Fruit fly (Drosophila melanogaster) whole organism: Measurements from ENCODE around the gene Naa15-16.

ENCODE experiments used
- CG8478 ChIP-seq: fragments of >200 bp; optimal IDR thresholded peaks from 2 replicates; lab custom pipeline; 2018; ENCODE audit warnings: inconsistent platforms
- Dll ChIP-seq: fragments of >200 bp; optimal IDR thresholded peaks from 2 replicates; lab custom pipeline; 2017
- EcR ChIP-seq, 2 experiments: fragments of >200 bp; optimal IDR thresholded peaks; 2 replicates each; lab custom pipeline; 2017; ENCODE audit warnings: missing biosample characterization in 2 of 2, missing genetic modification characterization in 2 of 2, missing genetic modification reagents in 2 of 2
- pan ChIP-seq: fragments of >200 bp; optimal IDR thresholded peaks from 2 replicates; lab custom pipeline; 2017
- psq ChIP-seq: fragments of >200 bp; optimal IDR thresholded peaks from 2 replicates; lab custom pipeline; 2017
- usp ChIP-seq: fragments of >200 bp; optimal IDR thresholded peaks from 2 replicates; lab custom pipeline; 2017; ENCODE audit warnings: missing biosample characterization, missing genetic modification characterization, mixed read lengths

The Naa15-16 gene

dm6 chrX:19479869-19480326 lies at the start of gene Naa15-16, which contains the start of gene mRpS14:
Gene Naa15-16 (plus strand): TSS chrX:19479984.
Gene mRpS14 (minus strand): TSS chrX:19480238.
- no peak for TF ChIP-seq pan (lab: Kevin White, UChicago)
- no peak for TF ChIP-seq psq (lab: Kevin White, UChicago)
- TF ChIP-seq CG8478 (lab: Kevin White, UChicago): no peak

dm6 chrX:19433766-19434165 lies 46.0 kb upstream of the Naa15-16 start:
- TF ChIP-seq psq (lab: Kevin White, UChicago) (no peak), pan (lab: Kevin White, UChicago) (no peak), usp (GFP tag; lab: Kevin White, UChicago) (no peak), CG8478 (lab: Kevin White, UChicago) (no peak), EcR (GFP tag; optimal IDR thresholded peaks at IDR 0.05; lab: Kevin White, UChicago) (no peak), Dll (lab: Kevin White, UChicago) (no peak)

- TF ChIP-seq CG8478 (lab: Kevin White, UChicago) (no peak), psq (lab: Kevin White, UChicago) (no peak), pan (lab: Kevin White, UChicago) (no peak), usp (GFP tag; lab: Kevin White, UChicago) (no peak), EcR (GFP tag; optimal IDR thresholded peaks at IDR 0.05; lab: Kevin White, UChicago) (no peak), Dll (lab: Kevin White, UChicago) (no peak)
Measured at dm6 chrX:19448297-19448696, 31.5 kb upstream of the Naa15-16 start.

- TF ChIP-seq CG8478 (lab: Kevin White, UChicago) (no peak), EcR (GFP tag; optimal IDR thresholded peaks at IDR 0.05; lab: Kevin White, UChicago) (no peak), Dll (lab: Kevin White, UChicago) (no peak), pan (lab: Kevin White, UChicago) (no peak), usp (GFP tag; lab: Kevin White, UChicago) (no peak), psq (lab: Kevin White, UChicago) (no peak)
Measured at dm6 chrX:19453138-19453537, 26.6 kb upstream of the Naa15-16 start.

dm6 chrX:19461630-19462029 lies 18.2 kb upstream of the Naa15-16 start:
- no peak for TF ChIP-seq EcR (GFP tag; optimal IDR thresholded peaks at IDR 0.05; lab: Kevin White, UChicago)
- TF ChIP-seq Dll (lab: Kevin White, UChicago): no peak
- no peak for TF ChIP-seq psq (lab: Kevin White, UChicago)
- no peak for TF ChIP-seq pan (lab: Kevin White, UChicago)
- TF ChIP-seq CG8478 (lab: Kevin White, UChicago): no peak
- TF ChIP-seq usp (GFP tag; lab: Kevin White, UChicago): no peak

- TF ChIP-seq usp (GFP tag; lab: Kevin White, UChicago) (no peak), pan (lab: Kevin White, UChicago) (no peak), EcR (GFP tag; optimal IDR thresholded peaks at IDR 0.05; lab: Kevin White, UChicago) (no peak), Dll (lab: Kevin White, UChicago) (no peak), CG8478 (lab: Kevin White, UChicago) (no peak), psq (lab: Kevin White, UChicago) (no peak)
Measured at dm6 chrX:19474763-19475162, 5.0 kb upstream of the Naa15-16 start, which contains the start of gene narya. Gene narya (plus strand): TSS chrX:19475063.

- TF ChIP-seq pan (lab: Kevin White, UChicago) (no peak), usp (GFP tag; lab: Kevin White, UChicago) (no peak)
Measured at dm6 chrX:19479134-19479533, 650 bp upstream of the Naa15-16 start, which contains the start of gene CG32533. Gene CG32533 (minus strand): TSS chrX:19479411.

dm6 chrX:19480544-19481127 lies 852 bp downstream of the Naa15-16 start:
- TF ChIP-seq pan (lab: Kevin White, UChicago) (no peak), psq (lab: Kevin White, UChicago) (no peak), EcR (GFP tag; optimal IDR thresholded peaks at IDR 0.05; lab: Kevin White, UChicago) (no peak), usp (GFP tag; lab: Kevin White, UChicago) (no peak)

dm6 chrX:19485057-19485456 lies 5.3 kb downstream of the Naa15-16 start:
- TF ChIP-seq psq (lab: Kevin White, UChicago) (no peak), Dll (lab: Kevin White, UChicago) (no peak), pan (lab: Kevin White, UChicago) (no peak), usp (GFP tag; lab: Kevin White, UChicago) (no peak), EcR (GFP tag; optimal IDR thresholded peaks at IDR 0.05; lab: Kevin White, UChicago) (no peak), CG8478 (lab: Kevin White, UChicago) (no peak)

dm6 chrX:19491984-19492584 lies 12.3 kb downstream of the Naa15-16 start, which contains the start of the genes pcm and ND-18:
Gene pcm (minus strand): TSS chrX:19492011.
Gene ND-18 (plus strand): TSS chrX:19492421.
- TF ChIP-seq psq (lab: Kevin White, UChicago) (no peak), EcR (GFP tag; optimal IDR thresholded peaks at IDR 0.05; lab: Kevin White, UChicago) (no peak), Dll (lab: Kevin White, UChicago) (no peak), CG8478 (lab: Kevin White, UChicago) (no peak), usp (GFP tag; lab: Kevin White, UChicago) (no peak)

- TF ChIP-seq Dll (lab: Kevin White, UChicago): no peak
- no peak for TF ChIP-seq psq (lab: Kevin White, UChicago)
- TF ChIP-seq CG8478 (lab: Kevin White, UChicago): no peak
- TF ChIP-seq EcR (GFP tag; optimal IDR thresholded peaks at IDR 0.05; lab: Kevin White, UChicago): no peak
- TF ChIP-seq usp (GFP tag; lab: Kevin White, UChicago): no peak
- TF ChIP-seq pan (lab: Kevin White, UChicago): no peak
Measured at dm6 chrX:19494285-19494684, 14.5 kb downstream of the Naa15-16 start, which contains the start of gene CG12204. Gene CG12204 (minus strand): TSS chrX:19494401.
